Fruit fly (Drosophila melanogaster) whole organism, embryonic: Measurements from ENCODE around the gene CG3815.

Experiments
- Aef1 ChIP-seq: fragments of 200-800 bp; sonication (Bioruptor generic); IDR thresholded peaks from 3 replicates; pipeline ENCODE4 v1.3.6; 2022; ENCODE audit warnings: missing biosample characterization, missing genetic modification characterization
- B-H1 ChIP-seq: fragments of 200-800 bp; sonication (Bioruptor generic); IDR thresholded peaks from 3 replicates; pipeline ENCODE4 v1.3.6; 2022; ENCODE audit warnings: missing biosample characterization, missing genetic modification characterization
- C15 ChIP-seq: fragments of 200-800 bp; sonication (Bioruptor generic); IDR thresholded peaks from 3 replicates; pipeline ENCODE4 v1.3.6; 2022; ENCODE audit warnings: missing biosample characterization, missing genetic modification characterization
- CG12299 ChIP-seq: fragments of 200-800 bp; sonication (Bioruptor generic); optimal IDR thresholded peaks from 2 replicates; lab custom pipeline; 2018; ENCODE audit warnings: missing biosample characterization, mild to moderate bottlenecking, missing genetic modification characterization
- CG13894 ChIP-seq: fragments of 200-800 bp; sonication (Bioruptor generic); optimal IDR thresholded peaks from 3 replicates; lab custom pipeline; 2018; ENCODE audit warnings: missing biosample characterization, mild to moderate bottlenecking, missing genetic modification characterization, moderate library complexity
- CG15073 ChIP-seq: fragments of 200-800 bp; sonication (Bioruptor generic); optimal IDR thresholded peaks from 2 replicates; lab custom pipeline; 2016; ENCODE audit warnings: missing biosample characterization, missing genetic modification characterization
- CG17186 ChIP-seq: fragments of 200-800 bp; sonication (Bioruptor generic); optimal IDR thresholded peaks from 3 replicates; lab custom pipeline; 2017; ENCODE audit warnings: missing biosample characterization, missing genetic modification reagents, missing genetic modification characterization
- CG17359 ChIP-seq: fragments of 200-800 bp; sonication (Bioruptor generic); optimal IDR thresholded peaks from 3 replicates; lab custom pipeline; 2018; ENCODE audit warnings: missing biosample characterization, mild to moderate bottlenecking, missing genetic modification characterization, moderate library complexity
- CG18011 ChIP-seq: fragments of 200-800 bp; sonication (Bioruptor generic); optimal IDR thresholded peaks from 2 replicates; lab custom pipeline; 2017; ENCODE audit warnings: missing biosample characterization, missing genetic modification characterization, mild to moderate bottlenecking, moderate library complexity, missing genotype
- CG33213 ChIP-seq: fragments of 200-800 bp; sonication (Bioruptor generic); optimal IDR thresholded peaks from 3 replicates; lab custom pipeline; 2016; ENCODE audit warnings: missing biosample characterization, missing genetic modification characterization
- CG6175 ChIP-seq: fragments of 200-800 bp; sonication (Bioruptor generic); IDR thresholded peaks from 3 replicates; pipeline ENCODE4 v1.3.6; 2022; ENCODE audit warnings: missing biosample characterization, missing genetic modification characterization
- CG6272 ChIP-seq: fragments of 200-800 bp; sonication (Bioruptor generic); IDR thresholded peaks from 2 replicates; pipeline ENCODE4 v1.3.6; 2022; ENCODE audit warnings: missing biosample characterization, missing genetic modification characterization
- CG6683 ChIP-seq: fragments of 200-800 bp; sonication (Bioruptor generic); optimal IDR thresholded peaks from 2 replicates; lab custom pipeline; 2017; ENCODE audit warnings: missing biosample characterization, mild to moderate bottlenecking, missing genetic modification characterization, missing genetic modification reagents
- CG7556 ChIP-seq: fragments of 200-800 bp; sonication (Bioruptor generic); optimal IDR thresholded peaks from 2 replicates; lab custom pipeline; 2017; ENCODE audit warnings: missing biosample characterization, mild to moderate bottlenecking, missing genetic modification characterization
- CG8281 ChIP-seq: fragments of 200-800 bp; sonication (Bioruptor generic); optimal IDR thresholded peaks from 2 replicates; lab custom pipeline; 2018; ENCODE audit warnings: missing biosample characterization, mild to moderate bottlenecking, missing genetic modification characterization, moderate library complexity
- CG8388 ChIP-seq: fragments of 200-800 bp; sonication (Bioruptor generic); optimal IDR thresholded peaks from 2 replicates; lab custom pipeline; 2019; ENCODE audit warnings: missing biosample characterization, mild to moderate bottlenecking, missing genetic modification characterization, moderate library complexity
- CHES-1-like ChIP-seq: fragments of 200-800 bp; sonication (Bioruptor generic); optimal IDR thresholded peaks from 2 replicates; lab custom pipeline; 2016; ENCODE audit warnings: missing biosample characterization, missing genetic modification characterization
- CoRest ChIP-seq: fragments of 200-800 bp; sonication (Bioruptor generic); optimal IDR thresholded peaks from 3 replicates; lab custom pipeline; 2018; ENCODE audit warnings: missing biosample characterization, mild to moderate bottlenecking, missing genetic modification characterization, moderate library complexity
- Dad ChIP-seq: fragments of 200-800 bp; sonication (Bioruptor generic); optimal IDR thresholded peaks from 3 replicates; lab custom pipeline; 2016; ENCODE audit warnings: missing biosample characterization, missing genetic modification characterization
- Dfd ChIP-seq, 2 experiments: fragments of >200 bp; optimal IDR thresholded peaks; 2 replicates each; lab custom pipeline; 2017; ENCODE audit warnings: missing biosample characterization in 2 of 2, missing genetic modification characterization in 2 of 2
- Eip74EF ChIP-seq, 2 experiments: fragments of 200-800 bp in 1 of 2; fragments of >200 bp in 1 of 2; sonication (Bioruptor generic) in 1 of 2; optimal IDR thresholded peaks; 2 replicates each; lab custom pipeline; 2017 to 2019; ENCODE audit warnings: missing biosample characterization in 2 of 2, missing genetic modification characterization in 2 of 2, mild to moderate bottlenecking in 1 of 2, moderate library complexity in 1 of 2
- Elba2 ChIP-seq: fragments of 200-800 bp; sonication (Bioruptor generic); optimal IDR thresholded peaks from 3 replicates; lab custom pipeline; 2016; ENCODE audit warnings: missing biosample characterization, missing genetic modification characterization
- Gsc ChIP-seq: fragments of 200-800 bp; sonication (Bioruptor generic); IDR thresholded peaks from 2 replicates; pipeline ENCODE4 v1.3.6; 2022; ENCODE audit warnings: missing biosample characterization, missing genetic modification characterization
- HLH4C ChIP-seq: fragments of 200-800 bp; sonication (Bioruptor generic); IDR thresholded peaks from 3 replicates; pipeline ENCODE4 v1.3.6; 2022; ENCODE audit warnings: missing biosample characterization, missing genetic modification characterization; ENCODE audit not compliant: partially characterized antibody
- Hmr ChIP-seq: fragments of 200-800 bp; sonication (Bioruptor generic); optimal IDR thresholded peaks from 3 replicates; lab custom pipeline; 2017; ENCODE audit warnings: mild to moderate bottlenecking, missing biosample characterization, missing genetic modification reagents, missing genetic modification characterization
- Lim3 ChIP-seq: fragments of 200-800 bp; sonication (Bioruptor generic); IDR thresholded peaks from 2 replicates; pipeline ENCODE4 v1.3.6; 2022; ENCODE audit warnings: missing biosample characterization, missing genetic modification characterization
- Meics ChIP-seq: fragments of 200-800 bp; sonication (Bioruptor generic); optimal IDR thresholded peaks from 2 replicates; lab custom pipeline; 2017; ENCODE audit warnings: missing biosample characterization, mild to moderate bottlenecking, missing genetic modification characterization
- Mrtf ChIP-seq: fragments of 200-800 bp; sonication (Bioruptor generic); IDR thresholded peaks from 3 replicates; pipeline ENCODE4 v1.3.6; 2022; ENCODE audit warnings: missing biosample characterization, missing genetic modification characterization
- Poxn ChIP-seq: fragments of 200-800 bp; sonication (Bioruptor generic); IDR thresholded peaks from 2 replicates; pipeline ENCODE4 v1.3.6; 2022; ENCODE audit warnings: missing biosample characterization, missing genetic modification characterization
- Rx ChIP-seq: fragments of 200-800 bp; sonication (Bioruptor generic); IDR thresholded peaks from 2 replicates; pipeline ENCODE4 v1.3.6; 2022; ENCODE audit warnings: missing biosample characterization, missing genetic modification characterization
- Sry-β ChIP-seq: fragments of 200-800 bp; sonication (Bioruptor generic); optimal IDR thresholded peaks from 2 replicates; lab custom pipeline; 2018; ENCODE audit warnings: missing biosample characterization, mild to moderate bottlenecking, missing genetic modification characterization, moderate library complexity
- ato ChIP-seq: fragments of 200-800 bp; sonication (Bioruptor generic); IDR thresholded peaks from 2 replicates; pipeline ENCODE4 v1.3.6; 2022; ENCODE audit warnings: missing biosample characterization, missing genetic modification characterization; ENCODE audit not compliant: partially characterized antibody
- croc ChIP-seq: fragments of 200-800 bp; sonication (Bioruptor generic); conservative IDR thresholded peaks from 3 replicates; pipeline ENCODE4 v1.3.6; 2022; ENCODE audit warnings: missing biosample characterization, missing genetic modification characterization
- da ChIP-seq: fragments of 200-800 bp; sonication (Bioruptor generic); optimal IDR thresholded peaks from 2 replicates; lab custom pipeline; 2016; ENCODE audit warnings: missing biosample characterization, missing genetic modification characterization
- dm ChIP-seq: fragments of 200-800 bp; sonication (Bioruptor generic); optimal IDR thresholded peaks from 3 replicates; lab custom pipeline; 2016; ENCODE audit warnings: missing biosample characterization, missing genetic modification characterization
- fu2 ChIP-seq: fragments of 200-800 bp; sonication (Bioruptor generic); optimal IDR thresholded peaks from 2 replicates; lab custom pipeline; 2016; ENCODE audit warnings: missing biosample characterization, missing genetic modification characterization
- grau ChIP-seq: fragments of 200-800 bp; optimal IDR thresholded peaks from 3 replicates; lab custom pipeline; 2019; ENCODE audit warnings: missing biosample characterization, mild to moderate bottlenecking, missing genetic modification characterization, moderate library complexity
- insv ChIP-seq, 2 experiments: fragments of 200-800 bp; sonication (Bioruptor generic); optimal IDR thresholded peaks; 3 replicates each; lab custom pipeline; 2016 to 2018; ENCODE audit warnings: missing biosample characterization in 2 of 2, missing genetic modification characterization in 2 of 2
- kni ChIP-seq: fragments of 200-800 bp; sonication (Bioruptor generic); optimal IDR thresholded peaks from 3 replicates; lab custom pipeline; 2017; ENCODE audit warnings: mild to moderate bottlenecking, missing biosample characterization, missing genetic modification reagents, missing genetic modification characterization
- lbe ChIP-seq: fragments of 200-800 bp; sonication (Bioruptor generic); optimal IDR thresholded peaks from 2 replicates; lab custom pipeline; 2016; ENCODE audit warnings: missing biosample characterization, mild to moderate bottlenecking, missing genetic modification characterization
- nau ChIP-seq: fragments of 200-800 bp; sonication (Bioruptor generic); optimal IDR thresholded peaks from 3 replicates; lab custom pipeline; 2017; ENCODE audit warnings: missing biosample characterization, mild to moderate bottlenecking, missing genetic modification characterization, missing genetic modification reagents
- p53 ChIP-seq: fragments of 200-800 bp; sonication (Bioruptor generic); optimal IDR thresholded peaks from 2 replicates; lab custom pipeline; 2016; ENCODE audit warnings: missing biosample characterization, missing genetic modification characterization
- repo ChIP-seq: fragments of 200-800 bp; sonication (Bioruptor generic); optimal IDR thresholded peaks from 2 replicates; lab custom pipeline; 2016; ENCODE audit warnings: missing biosample characterization, missing genetic modification characterization
- shn ChIP-seq: fragments of 200-800 bp; sonication (Bioruptor generic); optimal IDR thresholded peaks from 3 replicates; lab custom pipeline; 2016; ENCODE audit warnings: missing biosample characterization, missing genetic modification characterization
- slbo ChIP-seq: fragments of 200-800 bp; sonication (Bioruptor generic); IDR thresholded peaks from 2 replicates; pipeline ENCODE4 v1.3.6; 2022; ENCODE audit warnings: missing biosample characterization, missing genetic modification characterization
- sr ChIP-seq: fragments of 200-800 bp; sonication (Bioruptor generic); IDR thresholded peaks from 3 replicates; pipeline ENCODE4 v1.3.6; 2022; ENCODE audit warnings: missing biosample characterization, missing genetic modification characterization
- unpg ChIP-seq: fragments of 200-800 bp; sonication (Bioruptor generic); optimal IDR thresholded peaks from 3 replicates; lab custom pipeline; 2018; ENCODE audit warnings: missing biosample characterization, mild to moderate bottlenecking, missing genetic modification characterization, moderate library complexity
- yki ChIP-seq: fragments of >200 bp; optimal IDR thresholded peaks from 3 replicates; lab custom pipeline; 2018
- z ChIP-seq: fragments of 200-800 bp; sonication (Bioruptor generic); IDR thresholded peaks from 3 replicates; pipeline ENCODE4 v1.3.6; 2022; ENCODE audit warnings: missing biosample characterization, missing genetic modification characterization
- zfh2 ChIP-seq: fragments of 200-800 bp; sonication (Bioruptor generic); optimal IDR thresholded peaks from 2 replicates; lab custom pipeline; 2016; ENCODE audit warnings: missing biosample characterization, missing genetic modification characterization

Gene CG3815

DNA sequence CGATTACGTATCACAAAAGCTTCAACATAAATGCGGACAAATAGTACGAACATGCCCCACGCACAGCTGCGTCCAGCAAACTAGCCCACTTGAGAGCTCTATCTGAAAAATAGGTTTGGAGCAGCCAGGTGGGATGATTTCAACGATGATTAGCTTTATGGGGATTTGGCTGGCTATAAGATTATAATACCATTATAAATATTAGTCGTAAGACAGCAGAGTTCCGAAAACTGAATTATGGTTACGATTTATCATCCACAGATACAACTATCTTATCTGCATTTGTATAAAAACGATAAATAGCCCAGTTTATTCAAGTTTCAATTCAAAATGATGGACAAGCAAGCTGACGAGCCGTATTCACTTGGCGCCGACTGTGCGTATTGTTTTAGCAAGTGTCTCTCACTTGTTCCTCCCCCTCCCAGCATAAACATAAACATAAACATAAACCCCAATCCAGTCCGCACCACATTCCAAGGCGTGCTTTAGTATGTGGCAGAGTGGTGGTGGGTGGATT is 31.5 kb upstream of the CG3815 start (continued):
- TF ChIP-seq croc (GFP tag; lab: Robert Waterston, UW) (peak; percentile 42; the same call in 1 of the 3 replicates), CoRest (tag; lab: Kevin White, UChicago) (peak; percentile 83), fu2 (GFP tag; lab: Kevin White, UChicago) (peak; percentile 32), nau (GFP tag; lab: Kevin White, UChicago) (peak; percentile 85), CG33213 (GFP tag; lab: Kevin White, UChicago) (peak; percentile 16), p53 (GFP tag; lab: Kevin White, UChicago) (no peak), Elba2 (no peak), CG13894 (tag; lab: Kevin White, UChicago) (peak; percentile 51), z (no peak), CG6683 (GFP tag; lab: Kevin White, UChicago) (peak; percentile 79), Rx (GFP tag; lab: Robert Waterston, UW) (peak; percentile 28; the same call in 1 of the 2 replicates), Gsc (no peak), CG8281 (peak; percentile 46), da (GFP tag; lab: Kevin White, UChicago) (no peak), CG17186 (GFP tag; lab: Kevin White, UChicago) (peak; percentile 17), CG8388 (peak; percentile 63), CHES-1-like (peak; percentile 13), unpg (GFP tag; lab: Kevin White, UChicago) (peak; percentile 75), CG15073 (GFP tag; lab: Kevin White, UChicago) (no peak), dm (peak; percentile 5), repo (GFP tag; lab: Kevin White, UChicago) (no peak), slbo (GFP tag; lab: Robert Waterston, UW) (peak; percentile 77), kni (GFP tag; lab: Kevin White, UChicago) (no peak), shn (GFP tag; lab: Kevin White, UChicago) (peak; percentile 4), CG6175 (peak; percentile 45; the same call in 1 of the 3 replicates), Sry-β (GFP tag; lab: Kevin White, UChicago) (no peak), CG7556 (GFP tag; lab: Kevin White, UChicago) (peak; percentile 86), Lim3 (GFP tag; lab: Robert Waterston, UW) (no peak), CG18011 (GFP tag; lab: Kevin White, UChicago) (peak; percentile 45), Dad (no peak), ato (GFP tag; lab: Robert Waterston, UW) (no peak), sr (GFP tag; lab: Robert Waterston, UW) (peak; percentile 15; the same call in 1 of the 3 replicates), CG6272 (GFP tag; lab: Robert Waterston, UW) (peak; percentile 33; the same call in 1 of the 2 replicates), Meics (GFP tag; lab: Kevin White, UChicago) (peak; percentile 89), Mrtf (peak; percentile 46; the same call in 1 of the 3 replicates), Poxn (GFP tag; lab: Robert Waterston, UW) (0 out of 2 replicates have a peak, but pooled peaks have one; percentile 15), yki (lab: Kevin White, UChicago) (no peak), CG12299 (peak; percentile 62), Eip74EF (GFP tag; optimal IDR thresholded peaks at IDR 0.05; lab: Kevin White, UChicago) (peak in 1 of 2 experiments; percentile 82), C15 (no peak), Hmr (GFP tag; lab: Kevin White, UChicago) (peak; percentile 88), CG17359 (tag; lab: Kevin White, UChicago) (peak; percentile 75), insv (GFP tag; optimal IDR thresholded peaks at IDR 0.05; lab: Kevin White, UChicago) (peak in 1 of 2 experiments; percentile 36), HLH4C (GFP tag; lab: Robert Waterston, UW) (no peak), B-H1 (GFP tag; lab: Robert Waterston, UW) (peak; percentile 39; the same call in 1 of the 3 replicates), Dfd (GFP tag; optimal IDR thresholded peaks at IDR 0.05; lab: Kevin White, UChicago) (no peak), grau (tag; lab: Kevin White, UChicago) (peak; percentile 83), lbe (GFP tag; lab: Kevin White, UChicago) (no peak), Aef1 (GFP tag; lab: Robert Waterston, UW) (peak; percentile 50; the same call in 2 of the 3 replicates), zfh2 (GFP tag; lab: Kevin White, UChicago) (peak; percentile 37)
